Worm (Caenorhabditis elegans) whole organism, midembryonic: ENCODE results near the gene F53G2.2.

ENCODE experiments used
- T22C8.4 ChIP-seq: fragments of 200-800 bp; sonication (Bioruptor generic); IDR thresholded peaks from 2 replicates; pipeline ENCODE4 v1.3.6; 2022; ENCODE audit warnings: missing genetic modification characterization, missing compliant biosample characterization
- cog-1 ChIP-seq: sonication (generic microtip); optimal IDR thresholded peaks from 2 replicates; lab custom pipeline; 2016; ENCODE audit warnings: missing genetic modification characterization, missing compliant biosample characterization
- flt-1 ChIP-seq: fragments of 200-800 bp; sonication (Bioruptor generic); IDR thresholded peaks from 2 replicates; pipeline ENCODE4 v1.3.6; 2022; ENCODE audit warnings: missing genetic modification characterization, missing compliant biosample characterization
- klf-2 ChIP-seq: fragments of 200-800 bp; sonication (Bioruptor generic); conservative IDR thresholded peaks from 2 replicates; pipeline ENCODE4 v1.3.6; 2022; ENCODE audit warnings: missing genetic modification reagents, missing genetic modification characterization, missing compliant biosample characterization
- med-1 ChIP-seq: sonication (generic microtip); optimal IDR thresholded peaks from 2 replicates; lab custom pipeline; 2017; ENCODE audit warnings: missing genetic modification characterization, mild to moderate bottlenecking, missing compliant biosample characterization, antibody characterized with exemption, missing genetic modification reagents; ENCODE audit not compliant: insufficient read depth
- ref-1 ChIP-seq: fragments of 200-800 bp; sonication (Bioruptor generic); conservative IDR thresholded peaks from 2 replicates; pipeline ENCODE4 v1.3.6; 2022; ENCODE audit warnings: missing genetic modification reagents, missing genetic modification characterization, missing compliant biosample characterization
- tab-1 ChIP-seq: fragments of 200-800 bp; sonication (Bioruptor generic); IDR thresholded peaks from 2 replicates; pipeline ENCODE4 v1.3.6; 2022; ENCODE audit warnings: missing genetic modification characterization, missing compliant biosample characterization
- ztf-23 ChIP-seq: fragments of 200-800 bp; sonication (Bioruptor generic); IDR thresholded peaks from 2 replicates; pipeline ENCODE4 v1.3.6; 2022; ENCODE audit warnings: missing genetic modification reagents, missing genetic modification characterization, missing compliant biosample characterization
- ztf-29 ChIP-seq: fragments of 200-800 bp; sonication (Bioruptor generic); IDR thresholded peaks from 2 replicates; pipeline ENCODE4 v1.3.6; 2022; ENCODE audit warnings: missing genetic modification reagents, missing genetic modification characterization, missing compliant biosample characterization

F53G2.2 gene

ce11 chrII:2445164-2445563 is 36.6 kb upstream of the F53G2.2 start:
- no peak for TF ChIP-seq T22C8.4 (GFP tag; lab: Robert Waterston, UW)
- TF ChIP-seq tab-1 (GFP tag; lab: Robert Waterston, UW): no peak
- TF ChIP-seq cog-1 (tag; lab: Kevin White, UChicago): no peak
- no peak for TF ChIP-seq med-1 (GFP tag; lab: Kevin White, UChicago)
- no peak for TF ChIP-seq klf-2 (GFP tag; lab: Robert Waterston, UW)
- no peak for TF ChIP-seq ztf-29 (GFP tag; lab: Robert Waterston, UW)
- no peak for TF ChIP-seq ref-1 (GFP tag; lab: Robert Waterston, UW)
- TF ChIP-seq flt-1: no peak
- TF ChIP-seq ztf-23: no peak

- no peak for TF ChIP-seq flt-1
- no peak for TF ChIP-seq ref-1 (GFP tag; lab: Robert Waterston, UW)
- TF ChIP-seq T22C8.4 (GFP tag; lab: Robert Waterston, UW): no peak
- TF ChIP-seq cog-1 (tag; lab: Kevin White, UChicago): no peak
- no peak for TF ChIP-seq ztf-23
- no peak for TF ChIP-seq tab-1 (GFP tag; lab: Robert Waterston, UW)
- no peak for TF ChIP-seq med-1 (GFP tag; lab: Kevin White, UChicago)
- no peak for TF ChIP-seq klf-2 (GFP tag; lab: Robert Waterston, UW)
- no peak for TF ChIP-seq ztf-29 (GFP tag; lab: Robert Waterston, UW)
Observed at ce11 chrII:2446727-2447126, 35.0 kb upstream of the F53G2.2 start.

- no peak for TF ChIP-seq ref-1 (GFP tag; lab: Robert Waterston, UW)
- TF ChIP-seq ztf-29 (GFP tag; lab: Robert Waterston, UW): no peak
- no peak for TF ChIP-seq ztf-23
- no peak for TF ChIP-seq cog-1 (tag; lab: Kevin White, UChicago)
- 0 out of 2 replicates have a peak, but pooled peaks have one; percentile 34 for TF ChIP-seq klf-2 (GFP tag; lab: Robert Waterston, UW)
- peak; percentile 48 for TF ChIP-seq T22C8.4 (GFP tag; lab: Robert Waterston, UW)
- TF ChIP-seq med-1 (GFP tag; lab: Kevin White, UChicago): no peak
Observed at ce11 chrII:2450990-2451389, 30.7 kb upstream of the F53G2.2 start.

- peak; percentile 50; the same call in 1 of the 2 replicates for TF ChIP-seq klf-2 (GFP tag; lab: Robert Waterston, UW)
- TF ChIP-seq ref-1 (GFP tag; lab: Robert Waterston, UW): no peak
Observed at ce11 chrII:2452492-2452891, 29.2 kb upstream of the F53G2.2 start.

ce11 chrII:2454822-2455221 is 26.9 kb upstream of the F53G2.2 start:
- TF ChIP-seq tab-1 (GFP tag; lab: Robert Waterston, UW) (no peak), T22C8.4 (GFP tag; lab: Robert Waterston, UW) (no peak), ref-1 (GFP tag; lab: Robert Waterston, UW) (no peak), ztf-29 (GFP tag; lab: Robert Waterston, UW) (no peak)

- TF ChIP-seq flt-1 (no peak), ztf-29 (GFP tag; lab: Robert Waterston, UW) (no peak), cog-1 (tag; lab: Kevin White, UChicago) (no peak), klf-2 (GFP tag; lab: Robert Waterston, UW) (no peak), ztf-23 (no peak), T22C8.4 (GFP tag; lab: Robert Waterston, UW) (no peak)
Observed at ce11 chrII:2455931-2456576, 25.7 kb upstream of the F53G2.2 start.

- no peak for TF ChIP-seq T22C8.4 (GFP tag; lab: Robert Waterston, UW)
Observed at ce11 chrII:2456973-2457372, 24.7 kb upstream of the F53G2.2 start.

- no peak for TF ChIP-seq ztf-29 (GFP tag; lab: Robert Waterston, UW)
- no peak for TF ChIP-seq med-1 (GFP tag; lab: Kevin White, UChicago)
- no peak for TF ChIP-seq cog-1 (tag; lab: Kevin White, UChicago)
- TF ChIP-seq flt-1: no peak
- TF ChIP-seq ref-1 (GFP tag; lab: Robert Waterston, UW): no peak
- no peak for TF ChIP-seq ztf-23
- TF ChIP-seq T22C8.4 (GFP tag; lab: Robert Waterston, UW): no peak
- no peak for TF ChIP-seq tab-1 (GFP tag; lab: Robert Waterston, UW)
Observed at ce11 chrII:2458881-2459280, 22.8 kb upstream of the F53G2.2 start, which contains the start of gene pqn-42. Gene pqn-42 (minus strand): TSS chrII:2458981.

- no peak for TF ChIP-seq ref-1 (GFP tag; lab: Robert Waterston, UW)
- peak; percentile 70 for TF ChIP-seq T22C8.4 (GFP tag; lab: Robert Waterston, UW)
Observed at ce11 chrII:2468885-2469284, 12.8 kb upstream of the F53G2.2 start.

ce11 chrII:2473270-2473669 is 8.5 kb upstream of the F53G2.2 start, which contains the start of gene tsr-1:
Gene tsr-1 (minus strand): TSS chrII:2473370.
- TF ChIP-seq T22C8.4 (GFP tag; lab: Robert Waterston, UW): no peak
- no peak for TF ChIP-seq flt-1
- no peak for TF ChIP-seq klf-2 (GFP tag; lab: Robert Waterston, UW)
- TF ChIP-seq ztf-23: no peak
- TF ChIP-seq cog-1 (tag; lab: Kevin White, UChicago): no peak
- no peak for TF ChIP-seq ref-1 (GFP tag; lab: Robert Waterston, UW)
- TF ChIP-seq ztf-29 (GFP tag; lab: Robert Waterston, UW): no peak
- no peak for TF ChIP-seq tab-1 (GFP tag; lab: Robert Waterston, UW)
- no peak for TF ChIP-seq med-1 (GFP tag; lab: Kevin White, UChicago)
